Fruit fly (Drosophila melanogaster) whole organism, prepupa: ENCODE results near the gene Oseg1.

Source experiments
- CG10631 ChIP-seq: fragments of 200-800 bp; sonication (Bioruptor generic); optimal IDR thresholded peaks from 2 replicates; lab custom pipeline; 2016; ENCODE audit warnings: missing biosample characterization, missing genetic modification characterization
- CG11294 ChIP-seq: fragments of 200-800 bp; sonication (Bioruptor generic); IDR thresholded peaks from 2 replicates; pipeline ENCODE4 v1.3.6; 2022; ENCODE audit warnings: missing biosample characterization, missing genetic modification characterization
- CG15336 ChIP-seq: fragments of 200-800 bp; sonication (Bioruptor generic); IDR thresholded peaks from 2 replicates; pipeline ENCODE4 v1.3.6; 2022; ENCODE audit warnings: missing biosample characterization, missing genetic modification characterization
- CG1621 ChIP-seq: fragments of 200-800 bp; sonication (Bioruptor generic); optimal IDR thresholded peaks from 3 replicates; lab custom pipeline; 2018; ENCODE audit warnings: missing biosample characterization, mild to moderate bottlenecking, missing genetic modification characterization
- CG16779 ChIP-seq: fragments of 200-800 bp; sonication (Bioruptor generic); optimal IDR thresholded peaks from 3 replicates; lab custom pipeline; 2017; ENCODE audit warnings: missing biosample characterization, mild to moderate bottlenecking, missing genetic modification characterization
- CG3032 ChIP-seq: fragments of 200-800 bp; optimal IDR thresholded peaks from 2 replicates; lab custom pipeline; 2019; ENCODE audit warnings: missing biosample characterization, mild to moderate bottlenecking, missing genetic modification characterization, moderate library complexity
- CG31627 ChIP-seq: fragments of 200-800 bp; sonication (Bioruptor generic); optimal IDR thresholded peaks from 3 replicates; lab custom pipeline; 2016; ENCODE audit warnings: missing biosample characterization, missing genetic modification characterization
- CG32006 ChIP-seq: fragments of 200-800 bp; sonication (Bioruptor generic); optimal IDR thresholded peaks from 3 replicates; lab custom pipeline; 2017; ENCODE audit warnings: missing biosample characterization, mild to moderate bottlenecking, missing genetic modification characterization
- CG34406 ChIP-seq: fragments of 200-800 bp; sonication (Bioruptor generic); optimal IDR thresholded peaks from 3 replicates; lab custom pipeline; 2016; ENCODE audit warnings: missing biosample characterization, missing genetic modification characterization
- CG3919 ChIP-seq: fragments of 200-800 bp; sonication (Bioruptor generic); optimal IDR thresholded peaks from 3 replicates; lab custom pipeline; 2016; ENCODE audit warnings: missing biosample characterization, missing genetic modification characterization
- CG6163 ChIP-seq: fragments of 200-800 bp; sonication (Bioruptor generic); IDR thresholded peaks from 3 replicates; pipeline ENCODE4 v1.3.6; 2022; ENCODE audit warnings: missing biosample characterization, missing genetic modification characterization
- CG6276 ChIP-seq: fragments of 200-800 bp; sonication (Bioruptor generic); optimal IDR thresholded peaks from 2 replicates; lab custom pipeline; 2017; ENCODE audit warnings: missing biosample characterization, mild to moderate bottlenecking, missing genetic modification characterization
- CG6792 ChIP-seq: fragments of 200-800 bp; sonication (Bioruptor generic); optimal IDR thresholded peaks from 3 replicates; lab custom pipeline; 2016; ENCODE audit warnings: missing biosample characterization, missing genetic modification characterization
- CG6808 ChIP-seq: fragments of 200-800 bp; sonication (Bioruptor generic); optimal IDR thresholded peaks from 3 replicates; lab custom pipeline; 2017; ENCODE audit warnings: missing biosample characterization, missing genetic modification characterization, mild to moderate bottlenecking, moderate library complexity, missing genetic modification reagents
- CG8119 ChIP-seq: fragments of 200-800 bp; sonication (Bioruptor generic); IDR thresholded peaks from 3 replicates; pipeline ENCODE4 v1.3.6; 2022; ENCODE audit warnings: missing biosample characterization, missing genetic modification characterization
- CG9139 ChIP-seq: fragments of 200-800 bp; sonication (Bioruptor generic); optimal IDR thresholded peaks from 3 replicates; lab custom pipeline; 2017; ENCODE audit warnings: missing biosample characterization, mild to moderate bottlenecking, missing genetic modification characterization
- Eip75B ChIP-seq: fragments of 200-800 bp; sonication (Bioruptor generic); optimal IDR thresholded peaks from 3 replicates; lab custom pipeline; 2016; ENCODE audit warnings: missing biosample characterization, missing genetic modification characterization
- Eip78C ChIP-seq: fragments of 200-800 bp; sonication (Bioruptor generic); peaks from one replicate; lab custom pipeline; 2016; ENCODE audit warnings: missing biosample characterization, missing genetic modification characterization
- Ets21C ChIP-seq: fragments of 200-800 bp; sonication (Bioruptor generic); optimal IDR thresholded peaks from 3 replicates; lab custom pipeline; 2016; ENCODE audit warnings: missing biosample characterization, missing genetic modification characterization
- Gug ChIP-seq: fragments of 200-800 bp; sonication (Bioruptor generic); IDR thresholded peaks from 2 replicates; pipeline ENCODE4 v1.3.6; 2022; ENCODE audit warnings: missing biosample characterization, missing genetic modification characterization
- Hr38 ChIP-seq: sonication (Bioruptor generic); optimal IDR thresholded peaks from 2 replicates; lab custom pipeline; 2016; ENCODE audit warnings: missing biosample characterization, missing genetic modification characterization
- Hr4 ChIP-seq: fragments of 200-800 bp; sonication (Bioruptor generic); optimal IDR thresholded peaks from 3 replicates; lab custom pipeline; 2016; ENCODE audit warnings: missing biosample characterization, missing genetic modification characterization
- Lpt ChIP-seq: fragments of 200-800 bp; sonication (Bioruptor generic); optimal IDR thresholded peaks from 3 replicates; lab custom pipeline; 2016; ENCODE audit warnings: missing biosample characterization, missing genetic modification characterization
- Met ChIP-seq: fragments of 200-800 bp; sonication (Bioruptor generic); optimal IDR thresholded peaks from 3 replicates; lab custom pipeline; 2016; ENCODE audit warnings: missing biosample characterization, missing genetic modification characterization
- Sox102F ChIP-seq: fragments of 200-800 bp; sonication (Bioruptor generic); optimal IDR thresholded peaks from 2 replicates; lab custom pipeline; 2016; ENCODE audit warnings: missing biosample characterization, mild to moderate bottlenecking, missing genetic modification characterization
- achi ChIP-seq: fragments of 200-800 bp; sonication (Bioruptor generic); optimal IDR thresholded peaks from 3 replicates; lab custom pipeline; 2016; ENCODE audit warnings: missing biosample characterization, missing genetic modification characterization
- acj6 ChIP-seq: fragments of 200-800 bp; sonication (Bioruptor generic); optimal IDR thresholded peaks from 3 replicates; lab custom pipeline; 2016; ENCODE audit warnings: missing biosample characterization, missing genetic modification characterization
- cyc ChIP-seq: fragments of 200-800 bp; sonication (Bioruptor generic); optimal IDR thresholded peaks from 3 replicates; lab custom pipeline; 2016; ENCODE audit warnings: missing biosample characterization, missing genetic modification characterization
- dac ChIP-seq: fragments of 200-800 bp; sonication (Bioruptor generic); optimal IDR thresholded peaks from 2 replicates; lab custom pipeline; 2017; ENCODE audit warnings: missing biosample characterization, mild to moderate bottlenecking, missing genetic modification characterization
- eg ChIP-seq: fragments of 200-800 bp; sonication (Bioruptor generic); IDR thresholded peaks from 3 replicates; pipeline ENCODE4 v1.3.6; 2022; ENCODE audit warnings: missing biosample characterization, missing genetic modification characterization
- esn ChIP-seq: fragments of 200-800 bp; sonication (Bioruptor generic); optimal IDR thresholded peaks from 2 replicates; lab custom pipeline; 2016; ENCODE audit warnings: missing biosample characterization, mild to moderate bottlenecking, missing genetic modification characterization, moderate library complexity
- fd59A ChIP-seq: fragments of 200-800 bp; sonication (Bioruptor generic); optimal IDR thresholded peaks from 2 replicates; lab custom pipeline; 2017; ENCODE audit warnings: missing biosample characterization, mild to moderate bottlenecking, missing genetic modification characterization, missing genetic modification reagents
- fd85E ChIP-seq: fragments of 200-800 bp; sonication (Bioruptor generic); optimal IDR thresholded peaks from 3 replicates; lab custom pipeline; 2016; ENCODE audit warnings: missing biosample characterization, missing genetic modification characterization
- pdm3 ChIP-seq: fragments of 200-800 bp; sonication (Bioruptor generic); optimal IDR thresholded peaks from 3 replicates; lab custom pipeline; 2016; ENCODE audit warnings: missing biosample characterization, missing genetic modification characterization
- topi ChIP-seq: fragments of 200-800 bp; sonication (Bioruptor generic); optimal IDR thresholded peaks from 3 replicates; lab custom pipeline; 2016; ENCODE audit warnings: missing biosample characterization, missing genetic modification characterization
- vri ChIP-seq: fragments of 200-800 bp; sonication (Bioruptor generic); optimal IDR thresholded peaks from 3 replicates; lab custom pipeline; 2016; ENCODE audit warnings: missing biosample characterization, mild to moderate bottlenecking, missing genetic modification characterization

The Oseg1 gene

dm6 chr3L:8440771-8441549 lies 28.3 kb upstream of the Oseg1 start (continued):
- TF ChIP-seq CG6808, result peak; percentile 98
- peak; percentile 98 for TF ChIP-seq CG9139 (GFP tag; lab: Kevin White, UChicago)
- peak; percentile 62 for TF ChIP-seq CG3919 (GFP tag; lab: Kevin White, UChicago)
- peak; percentile 51 for TF ChIP-seq achi (GFP tag; lab: Kevin White, UChicago)
- peak; percentile 97 for TF ChIP-seq CG6163
- peak; percentile 16 for TF ChIP-seq Hr38 (GFP tag; lab: Kevin White, UChicago)
- peak; percentile 99 for TF ChIP-seq CG6276 (GFP tag; lab: Kevin White, UChicago)
- peak; percentile 17 for TF ChIP-seq esn (GFP tag; lab: Kevin White, UChicago)
- peak; percentile 94 for TF ChIP-seq dac
- TF ChIP-seq fd59A (GFP tag; lab: Kevin White, UChicago), result peak; percentile 81
- peak; percentile 87 for TF ChIP-seq Lpt (GFP tag; lab: Kevin White, UChicago)
- TF ChIP-seq eg (GFP tag; lab: Robert Waterston, UW), result peak; percentile 97
- peak; percentile 96 for TF ChIP-seq CG8119
- no peak for TF ChIP-seq Ets21C (GFP tag; lab: Kevin White, UChicago)
- peak; percentile 59; the same call in 1 of the 2 replicates for TF ChIP-seq CG11294
- TF ChIP-seq CG16779 (tag; lab: Kevin White, UChicago), result peak; percentile 98
- peak; percentile 69 for TF ChIP-seq pdm3
- TF ChIP-seq CG15336 (GFP tag; lab: Robert Waterston, UW), result peak; percentile 91
- peak; percentile 10 for TF ChIP-seq Eip75B

DNA sequence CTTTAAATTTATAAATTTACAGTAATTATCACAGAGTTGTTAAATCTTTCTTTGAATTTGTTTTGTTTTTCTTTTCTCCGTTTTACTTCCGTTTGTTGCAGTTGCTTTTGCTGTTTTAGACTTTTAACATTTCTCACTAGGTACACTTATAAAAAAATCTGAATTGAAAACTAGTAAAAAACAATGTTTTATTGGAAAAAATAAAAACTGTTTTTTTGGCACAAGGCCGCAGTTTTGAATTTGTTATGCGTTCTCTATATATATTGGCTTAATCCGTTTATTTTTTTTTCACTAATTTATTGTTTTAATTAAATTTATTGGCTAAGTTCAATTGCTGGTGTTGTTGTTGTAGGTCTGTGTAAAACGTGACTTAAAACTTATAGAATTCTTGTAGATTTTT lies 27.5 kb upstream of the Oseg1 start:
- TF ChIP-seq dac, result no peak
- TF ChIP-seq CG3032 (tag; lab: Kevin White, UChicago), result peak; percentile 3
- TF ChIP-seq CG15336 (GFP tag; lab: Robert Waterston, UW), result peak; percentile 56
- peak; percentile 20 for TF ChIP-seq CG10631 (GFP tag; lab: Kevin White, UChicago)
- peak; percentile 56 for TF ChIP-seq Hr4 (GFP tag; lab: Kevin White, UChicago)
- TF ChIP-seq Eip78C (GFP tag; lab: Kevin White, UChicago), result peak; percentile 65
- TF ChIP-seq CG34406 (GFP tag; lab: Kevin White, UChicago), result no peak
- TF ChIP-seq, all 60 proteins: peak for 5

- TF ChIP-seq CG10631 (GFP tag; lab: Kevin White, UChicago) (no peak), cyc (no peak), vri (no peak), CG16779 (tag; lab: Kevin White, UChicago) (no peak), Gug (GFP tag; lab: Robert Waterston, UW) (no peak), CG31627 (GFP tag; lab: Kevin White, UChicago) (no peak), CG6808 (no peak), achi (GFP tag; lab: Kevin White, UChicago) (no peak), CG6163 (no peak), Ets21C (GFP tag; lab: Kevin White, UChicago) (no peak), topi (GFP tag; lab: Kevin White, UChicago) (no peak), Sox102F (no peak), CG32006 (no peak), fd85E (GFP tag; lab: Kevin White, UChicago) (no peak), CG6792 (no peak), CG9139 (GFP tag; lab: Kevin White, UChicago) (no peak), Met (GFP tag; lab: Kevin White, UChicago) (no peak), acj6 (GFP tag; lab: Kevin White, UChicago) (no peak), CG1621 (tag; lab: Kevin White, UChicago) (no peak), dac (no peak)
Observed at dm6 chr3L:8437583-8437982, 25.0 kb upstream of the Oseg1 start.
